Worm (Caenorhabditis elegans): ENCODE data around the gene srd-63.

DNA sequence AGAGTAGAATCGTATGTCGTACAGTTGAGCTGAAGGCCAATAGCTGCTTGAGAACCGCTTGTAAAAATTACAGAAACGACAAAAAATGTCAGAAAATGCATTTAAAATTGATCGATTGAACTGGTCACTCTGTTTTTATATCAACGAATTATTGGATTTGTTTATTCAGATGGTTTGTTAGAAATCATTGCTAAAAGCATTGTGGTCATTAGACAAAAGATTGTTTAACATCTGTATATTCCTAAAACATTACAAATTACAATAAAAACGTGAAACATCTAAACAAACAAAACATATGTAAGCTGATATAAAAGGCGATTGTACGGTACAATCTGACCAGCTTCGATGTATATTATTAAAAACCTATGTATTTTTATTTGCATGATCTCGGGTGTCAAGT lies 41.9 kb upstream of the srd-63 start, which contains the start of the genes F26D2.13 and F26D2.14:
- TF ChIP-seq mep-1 (tag; optimal IDR thresholded peaks at IDR 0.05), result no peak
- no peak for TF ChIP-seq dmd-8 (GFP tag; IDR thresholded peaks at IDR 0.05)
- no peak for TF ChIP-seq daf-12 (tag; optimal IDR thresholded peaks at IDR 0.05)
- TF ChIP-seq tag-97 (GFP tag; IDR thresholded peaks at IDR 0.05), result no peak
- no peak for TF ChIP-seq R02D3.7 (tag; optimal IDR thresholded peaks at IDR 0.05)
- no peak for TF ChIP-seq ztf-11 (tag; optimal IDR thresholded peaks at IDR 0.05)
- TF ChIP-seq nhr-28 (tag; optimal IDR thresholded peaks at IDR 0.05), result no peak
- no peak for TF ChIP-seq snpc-4 (tag; optimal IDR thresholded peaks at IDR 0.05)
- TF ChIP-seq saeg-2 (GFP tag; IDR thresholded peaks at IDR 0.05), result no peak
- TF ChIP-seq skn-1 (tag; optimal IDR thresholded peaks at IDR 0.05), result no peak
- no peak for TF ChIP-seq unc-39 (tag; optimal IDR thresholded peaks at IDR 0.05)
- no peak for TF ChIP-seq nhr-77 (tag; optimal IDR thresholded peaks at IDR 0.05)
- TF ChIP-seq lin-13 (GFP tag; optimal IDR thresholded peaks at IDR 0.05), result no peak
